Fruit fly (Drosophila melanogaster): ENCODE data around the gene CG43050.

Gene CG43050

DNA sequence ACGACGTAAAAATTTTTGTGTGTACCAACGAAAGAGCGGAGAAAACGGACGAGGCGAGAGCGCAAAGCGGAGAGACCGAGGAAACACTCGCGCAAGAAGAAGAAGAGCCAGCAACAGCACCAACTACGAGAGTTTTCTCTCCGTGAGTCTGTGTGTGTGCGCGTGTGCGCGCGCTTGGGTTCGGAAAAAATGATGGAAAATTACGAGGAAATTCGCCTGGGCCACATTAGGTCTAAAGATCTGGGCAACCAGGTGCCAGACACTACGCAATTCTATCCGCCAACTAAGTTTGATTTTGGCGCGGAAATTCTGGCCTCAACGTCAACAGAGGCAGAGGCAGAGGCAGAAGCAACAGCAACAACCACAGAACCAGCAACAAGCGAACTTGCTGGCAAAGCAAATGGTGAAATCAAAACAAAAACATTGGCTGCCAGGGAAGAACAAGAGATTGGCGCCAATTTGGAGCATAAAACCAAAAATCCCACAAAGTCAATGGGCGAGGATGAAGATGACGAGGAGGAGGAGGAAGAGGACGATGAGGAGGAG, 46.8 kb downstream of the CG43050 start, which contains the start of gene DnaJ-H:
Gene DnaJ-H, minus strand, starts transcription at position 271 of the 546 bp plus-strand sequence.
- TF ChIP-seq noc (tag; optimal IDR thresholded peaks at IDR 0.05), result no peak

Measured in whole organism, larva.